Fruit fly (Drosophila melanogaster) whole organism, embryonic: ENCODE data around the gene Tmep.

Experiments used
- CG30020 ChIP-seq: fragments of 200-800 bp; optimal IDR thresholded peaks from 2 replicates; lab custom pipeline; 2019; ENCODE audit warnings: missing biosample characterization, mild to moderate bottlenecking, missing genetic modification characterization, moderate library complexity
- CG6654 ChIP-seq: fragments of 200-800 bp; sonication (Bioruptor generic); optimal IDR thresholded peaks from 2 replicates; lab custom pipeline; 2017; ENCODE audit warnings: missing biosample characterization, mild to moderate bottlenecking, missing genetic modification characterization
- HHEX ChIP-seq: fragments of 200-800 bp; sonication (Bioruptor generic); optimal IDR thresholded peaks from 3 replicates; lab custom pipeline; 2017; ENCODE audit warnings: missing biosample characterization, mild to moderate bottlenecking, missing genetic modification characterization, missing genetic modification reagents

DNA sequence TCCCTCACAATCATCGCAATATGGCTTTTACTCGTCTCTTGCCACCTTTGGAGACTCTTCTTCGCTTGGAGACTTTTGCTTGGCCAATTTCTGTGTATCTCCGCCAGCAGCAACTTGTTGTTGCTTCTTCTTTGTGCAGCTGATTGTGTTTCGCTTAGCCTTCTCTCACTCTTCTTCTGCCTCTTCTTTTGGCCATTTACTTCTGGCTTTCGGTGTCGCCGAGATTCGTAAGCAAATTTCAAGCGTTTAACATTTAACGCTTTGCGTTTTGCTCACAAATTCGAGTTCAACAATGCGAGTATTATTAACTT lies 940 bp downstream of the Tmep start:
- TF ChIP-seq CG6654 (GFP tag; lab: Kevin White, UChicago) (no peak), HHEX (GFP tag; lab: Kevin White, UChicago) (no peak), CG30020 (tag; lab: Kevin White, UChicago) (no peak)
